Fruit fly (Drosophila melanogaster): Measurements from ENCODE around the gene Nuak.

The Nuak gene

DNA sequence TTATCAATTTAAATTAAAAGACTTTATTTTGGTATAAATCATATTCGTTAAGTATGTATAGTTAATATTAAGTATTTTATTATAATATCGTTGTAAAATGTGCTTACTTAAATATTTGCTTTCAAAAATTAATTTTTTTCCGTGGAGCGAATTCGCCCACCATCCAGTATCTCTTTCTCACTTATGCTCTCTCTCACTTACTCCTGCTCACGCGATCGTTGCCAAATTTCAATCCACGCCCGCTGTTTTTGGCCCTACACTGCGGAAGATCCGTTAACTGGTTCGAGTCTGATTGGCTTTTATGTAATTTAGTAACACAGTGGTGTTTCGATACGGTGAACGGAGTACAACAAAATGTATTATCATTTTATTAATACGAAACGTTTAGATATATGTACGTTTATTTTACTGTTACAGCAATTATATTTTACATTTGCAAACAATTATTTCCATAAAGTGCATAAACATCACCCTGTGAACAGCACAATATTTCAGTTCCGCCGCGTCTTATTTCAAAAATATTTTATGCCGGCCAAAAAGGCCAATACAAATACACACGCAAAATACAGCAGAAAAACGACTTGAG, 1.5 kb downstream of the Nuak start (continued):
- peak; percentile 54; the same call in 1 of the 3 replicates for TF ChIP-seq otp (GFP tag; IDR thresholded peaks at IDR 0.05)
- no peak for TF ChIP-seq CG14965 (GFP tag; optimal IDR thresholded peaks at IDR 0.05; ENCODE audit: borderline replicate concordance)
- TF ChIP-seq Eip74EF (GFP tag; optimal IDR thresholded peaks at IDR 0.05) = peak in 1 of 2 experiments; percentile 59
- peak; percentile 31 for TF ChIP-seq unpg (GFP tag; optimal IDR thresholded peaks at IDR 0.05)
- TF ChIP-seq Hsf (GFP tag; optimal IDR thresholded peaks at IDR 0.05) = peak; percentile 18
- TF ChIP-seq fd3F (GFP tag; optimal IDR thresholded peaks at IDR 0.05) = peak; percentile 56
- TF ChIP-seq mld (GFP tag; IDR thresholded peaks at IDR 0.05; ENCODE audit: partially characterized antibody) = no peak
- peak; percentile 75 for TF ChIP-seq CG2678 (tag; optimal IDR thresholded peaks at IDR 0.05)
- no peak for TF ChIP-seq Atf3 (GFP tag; optimal IDR thresholded peaks at IDR 0.05)
- no peak for TF ChIP-seq ems (GFP tag; optimal IDR thresholded peaks at IDR 0.05)
- no peak for TF ChIP-seq CG17829 (tag; optimal IDR thresholded peaks at IDR 0.05)
- TF ChIP-seq twi (tag; optimal IDR thresholded peaks at IDR 0.05) = no peak
- TF ChIP-seq Deaf1 (tag; optimal IDR thresholded peaks at IDR 0.05) = no peak
- TF ChIP-seq ind (GFP tag; optimal IDR thresholded peaks at IDR 0.05) = peak; percentile 58
- no peak for TF ChIP-seq insv (GFP tag; optimal IDR thresholded peaks at IDR 0.05)
- TF ChIP-seq hth (optimal IDR thresholded peaks at IDR 0.05) = no peak
- peak; percentile 55 for TF ChIP-seq HmgZ (tag; optimal IDR thresholded peaks at IDR 0.05)
- no peak for TF ChIP-seq org-1 (GFP tag; optimal IDR thresholded peaks at IDR 0.05)
- TF ChIP-seq row (GFP tag; IDR thresholded peaks at IDR 0.05) = peak; percentile 79
- peak; percentile 4 for TF ChIP-seq schlank (tag; optimal IDR thresholded peaks at IDR 0.05)
- TF ChIP-seq disco-r (GFP tag; optimal IDR thresholded peaks at IDR 0.05) = peak; percentile 35
- TF ChIP-seq CG13424 (tag; optimal IDR thresholded peaks at IDR 0.05) = peak; percentile 34
- peak; percentile 44 for TF ChIP-seq Fer3 (tag; optimal IDR thresholded peaks at IDR 0.05)
- no peak for TF ChIP-seq aop (GFP tag; IDR thresholded peaks at IDR 0.05)
- TF ChIP-seq Max (GFP tag; optimal IDR thresholded peaks at IDR 0.05) = no peak
- peak; percentile 27; the same call in 1 of the 2 replicates for TF ChIP-seq HLH3B (GFP tag; IDR thresholded peaks at IDR 0.05)
- no peak for TF ChIP-seq trem (tag; optimal IDR thresholded peaks at IDR 0.05)
- no peak for TF ChIP-seq NC2α (GFP tag; optimal IDR thresholded peaks at IDR 0.05)
- TF ChIP-seq CG11723 (GFP tag; optimal IDR thresholded peaks at IDR 0.05) = peak; percentile 2
- peak; percentile 48 for TF ChIP-seq CG12071 (GFP tag; optimal IDR thresholded peaks at IDR 0.05)
- TF ChIP-seq CG6689 (GFP tag; IDR thresholded peaks at IDR 0.05) = peak; percentile 52
- peak; percentile 29 for TF ChIP-seq Sox100B (GFP tag; optimal IDR thresholded peaks at IDR 0.05)
- TF ChIP-seq Rfx (GFP tag; IDR thresholded peaks at IDR 0.05) = peak; percentile 85
- TF ChIP-seq GATAe (GFP tag; conservative IDR thresholded peaks at IDR 0.05) = 0 out of 2 replicates have a peak, but pooled peaks have one; percentile 13
- TF ChIP-seq pros (GFP tag; optimal IDR thresholded peaks at IDR 0.05) = no peak
- peak; percentile 5 for TF ChIP-seq eyg (GFP tag; optimal IDR thresholded peaks at IDR 0.05)
- TF ChIP-seq CG9817 (tag; optimal IDR thresholded peaks at IDR 0.05) = peak; percentile 37
- TF ChIP-seq CoRest (tag; optimal IDR thresholded peaks at IDR 0.05) = peak; percentile 57
- TF ChIP-seq CG1024 (GFP tag; IDR thresholded peaks at IDR 0.05) = no peak
- TF ChIP-seq Dll (GFP tag; IDR thresholded peaks at IDR 0.05; ENCODE audit: partially characterized antibody) = no peak
- TF ChIP-seq Rx (GFP tag; IDR thresholded peaks at IDR 0.05) = 0 out of 2 replicates have a peak, but pooled peaks have one; percentile 36
- no peak for TF ChIP-seq CG1832 (GFP tag; optimal IDR thresholded peaks at IDR 0.05)
- TF ChIP-seq CG10274 (GFP tag; optimal IDR thresholded peaks at IDR 0.05) = no peak
- TF ChIP-seq rib (GFP tag; IDR thresholded peaks at IDR 0.05) = peak; percentile 90
- peak; percentile 57 for TF ChIP-seq klu (GFP tag; IDR thresholded peaks at IDR 0.05)
- no peak for TF ChIP-seq nerfin-2 (GFP tag; IDR thresholded peaks at IDR 0.05; ENCODE audit: partially characterized antibody)
- no peak for TF ChIP-seq kah (GFP tag; optimal IDR thresholded peaks at IDR 0.05)
- no peak for TF ChIP-seq fd64A (GFP tag; optimal IDR thresholded peaks at IDR 0.05)
- TF ChIP-seq pzg (GFP tag; optimal IDR thresholded peaks at IDR 0.05) = no peak
- peak; percentile 72 for TF ChIP-seq CG3847 (GFP tag; IDR thresholded peaks at IDR 0.05)

Data from whole organism, embryonic.